In genomic region chrII:905335-905734, ce11 we compare ENCODE assay signal across 1 worm cellular context.
TF ChIP-seq lines count a peak whose summit lies in the region.

No protein-coding gene starts in this region.

TF ChIP-seq in whole organism, L1 larva, 84 proteins besides CTCF, POLR2A, EP300 and RAD21 (continued from another document):
- TF ChIP-seq unc-30 (tag; optimal IDR thresholded peaks at IDR 0.05; lab: Kevin White, UChicago): no peak
TF ChIP-seq in whole organism, L1 larva: peak in this region for 3.
